Worm (Caenorhabditis elegans): Measurements from ENCODE around the gene ubh-2.

The ubh-2 gene

ce11 chrV:6504131-6504827 lies 5.3 kb downstream of the ubh-2 start, which contains the start of gene moc-2:
Gene moc-2 (minus strand): TSS chrV:6504181.
- no peak for TF ChIP-seq ceh-8 (GFP tag; optimal IDR thresholded peaks at IDR 0.05)
- TF ChIP-seq fkh-4 (tag; optimal IDR thresholded peaks at IDR 0.05; ENCODE audit: borderline replicate concordance), result no peak
- TF ChIP-seq elt-3 (tag; optimal IDR thresholded peaks at IDR 0.05), result peak in 2 of 6 experiments; percentile 11 to 55
- TF ChIP-seq zip-4 (GFP tag; optimal IDR thresholded peaks at IDR 0.05), result no peak
- TF ChIP-seq efl-3 (GFP tag; optimal IDR thresholded peaks at IDR 0.05), result no peak
- TF ChIP-seq blmp-1 (tag; optimal IDR thresholded peaks at IDR 0.05), result peak; percentile 83
- no peak for TF ChIP-seq nhr-28 (tag; optimal IDR thresholded peaks at IDR 0.05)
- TF ChIP-seq ztf-4 (tag; optimal IDR thresholded peaks at IDR 0.05), result no peak
- TF ChIP-seq isw-1 (GFP tag; IDR thresholded peaks at IDR 0.05), result no peak
- TF ChIP-seq hpl-2 (GFP tag; optimal IDR thresholded peaks at IDR 0.05), result no peak
- TF ChIP-seq sup-37 (GFP tag; optimal IDR thresholded peaks at IDR 0.05), result no peak
- TF ChIP-seq jun-1 (tag; optimal IDR thresholded peaks at IDR 0.05), result no peak
- TF ChIP-seq unc-98 (GFP tag; IDR thresholded peaks at IDR 0.05), result no peak
- TF ChIP-seq hlh-17 (GFP tag; optimal IDR thresholded peaks at IDR 0.05; ENCODE audit: borderline replicate concordance), result no peak
- no peak for TF ChIP-seq aha-1 (tag; optimal IDR thresholded peaks at IDR 0.05)
- no peak for TF ChIP-seq swsn-7 (tag; optimal IDR thresholded peaks at IDR 0.05)
- no peak for TF ChIP-seq mep-1 (tag; optimal IDR thresholded peaks at IDR 0.05)
- TF ChIP-seq dpl-1 (GFP tag; optimal IDR thresholded peaks at IDR 0.05), result no peak
- TF ChIP-seq nhr-85 (tag), result peak; percentile 56
- no peak for TF ChIP-seq rnt-1 (tag; optimal IDR thresholded peaks at IDR 0.05)
- no peak for TF ChIP-seq fkh-8 (tag; optimal IDR thresholded peaks at IDR 0.05)
- TF ChIP-seq nhr-12 (tag; optimal IDR thresholded peaks at IDR 0.05), result no peak
- no peak for TF ChIP-seq irx-1 (tag; optimal IDR thresholded peaks at IDR 0.05)
- peak in 1 of 2 experiments; percentile 17 for TF ChIP-seq lsy-2 (tag; optimal IDR thresholded peaks at IDR 0.05)
- TF ChIP-seq ets-5 (GFP tag; IDR thresholded peaks at IDR 0.05), result no peak
- TF ChIP-seq mab-9 (GFP tag; IDR thresholded peaks at IDR 0.05), result no peak
- TF ChIP-seq egl-13 (tag; optimal IDR thresholded peaks at IDR 0.05), result no peak
- no peak for TF ChIP-seq snpc-4 (tag; optimal IDR thresholded peaks at IDR 0.05)

- no peak for TF ChIP-seq jun-1 (tag; optimal IDR thresholded peaks at IDR 0.05)
- TF ChIP-seq mep-1 (tag; optimal IDR thresholded peaks at IDR 0.05), result peak; percentile 12
- no peak for TF ChIP-seq efl-3 (GFP tag; optimal IDR thresholded peaks at IDR 0.05)
- no peak for TF ChIP-seq egl-13 (tag; optimal IDR thresholded peaks at IDR 0.05)
- no peak for TF ChIP-seq nhr-237 (tag; optimal IDR thresholded peaks at IDR 0.05)
- no peak for TF ChIP-seq ztf-4 (tag; optimal IDR thresholded peaks at IDR 0.05)
- TF ChIP-seq unc-62 (GFP tag; optimal IDR thresholded peaks at IDR 0.05), result no peak
- TF ChIP-seq blmp-1 (tag; optimal IDR thresholded peaks at IDR 0.05), result peak; percentile 80
- TF ChIP-seq alr-1 (tag; optimal IDR thresholded peaks at IDR 0.05; ENCODE audit: borderline replicate concordance), result no peak
- TF ChIP-seq hlh-4 (tag; optimal IDR thresholded peaks at IDR 0.05), result no peak
- TF ChIP-seq mab-9 (GFP tag; IDR thresholded peaks at IDR 0.05), result no peak
- no peak for TF ChIP-seq nhr-28 (tag; optimal IDR thresholded peaks at IDR 0.05)
- peak; percentile 64 for TF ChIP-seq nhr-71 (tag; optimal IDR thresholded peaks at IDR 0.05)
- no peak for TF ChIP-seq efl-1 (optimal IDR thresholded peaks at IDR 0.05)
- TF ChIP-seq efl-1 (GFP tag; optimal IDR thresholded peaks at IDR 0.05 in 1 of 2), result peak in 1 of 2 experiments; percentile 94
- TF ChIP-seq sox-4 (tag; optimal IDR thresholded peaks at IDR 0.05), result no peak
- no peak for TF ChIP-seq C34B4.2 (tag; optimal IDR thresholded peaks at IDR 0.05)
- TF ChIP-seq nhr-20 (tag; optimal IDR thresholded peaks at IDR 0.05), result peak; percentile 74
- no peak for TF ChIP-seq nhr-77 (tag; optimal IDR thresholded peaks at IDR 0.05)
- TF ChIP-seq tbx-2 (tag; optimal IDR thresholded peaks at IDR 0.05), result peak; percentile 18
- TF ChIP-seq grh-1 (GFP tag; IDR thresholded peaks at IDR 0.05), result peak; percentile 6; the same call in 1 of the 2 replicates
- no peak for TF ChIP-seq vab-15 (tag; optimal IDR thresholded peaks at IDR 0.05)
- TF ChIP-seq elt-3 (tag; optimal IDR thresholded peaks at IDR 0.05), result peak in 4 of 6 experiments; percentile 11 to 86 (median 61)
- TF ChIP-seq lin-13 (GFP tag; optimal IDR thresholded peaks at IDR 0.05), result no peak
- peak; percentile 69 for TF ChIP-seq lin-14 (GFP tag; optimal IDR thresholded peaks at IDR 0.05)
- TF ChIP-seq aly-2 (tag; optimal IDR thresholded peaks at IDR 0.05), result no peak
- no peak for TF ChIP-seq ceh-82 (tag; optimal IDR thresholded peaks at IDR 0.05)
- no peak for TF ChIP-seq sup-37 (GFP tag; optimal IDR thresholded peaks at IDR 0.05)
- TF ChIP-seq nhr-19 (GFP tag; conservative IDR thresholded peaks at IDR 0.05), result peak; percentile 32; the same call in 1 of the 2 replicates
- no peak for TF ChIP-seq mdl-1 (tag; optimal IDR thresholded peaks at IDR 0.05)
- no peak for TF ChIP-seq nhr-47 (tag; optimal IDR thresholded peaks at IDR 0.05)
- peak in 1 of 2 experiments; percentile 49 for TF ChIP-seq lsy-2 (tag; optimal IDR thresholded peaks at IDR 0.05)
- TF ChIP-seq dsc-1 (tag; optimal IDR thresholded peaks at IDR 0.05), result no peak
Measured at ce11 chrV:6503158-6503557, 6.5 kb downstream of the ubh-2 start.

All from whole organism, L1 larva.